Worm (Caenorhabditis elegans) whole organism, L4 larva: ENCODE results near the gene T05A8.11.

Experiments
- D1046.2 ChIP-seq: fragments of 200-800 bp; sonication (Bioruptor generic); IDR thresholded peaks from 2 replicates; pipeline ENCODE4 v1.3.6; 2022; ENCODE audit warnings: missing genetic modification characterization, missing compliant biosample characterization
- F26F4.8 ChIP-seq: fragments of 200-800 bp; sonication (Bioruptor generic); conservative IDR thresholded peaks from 2 replicates; pipeline ENCODE4 v1.3.6; 2022; ENCODE audit warnings: missing genetic modification characterization, missing compliant biosample characterization
- F44E2.7 ChIP-seq: fragments of 200-800 bp; sonication (Bioruptor generic); IDR thresholded peaks from 2 replicates; pipeline ENCODE4 v2.1.2; 2022; ENCODE audit warnings: missing genetic modification characterization, missing compliant biosample characterization
- T20F7.1 ChIP-seq: fragments of 200-800 bp; sonication (Bioruptor generic); optimal IDR thresholded peaks from 2 replicates; lab custom pipeline; 2018; ENCODE audit warnings: mild to moderate bottlenecking, missing genetic modification characterization, missing compliant biosample characterization
- Y105C5A.15 ChIP-seq: fragments of 200-800 bp; sonication (Bioruptor generic); IDR thresholded peaks from 2 replicates; pipeline ENCODE4 v1.3.6; 2022; ENCODE audit warnings: missing genetic modification characterization, missing compliant biosample characterization
- Y48G9A.11 ChIP-seq: fragments of 200-800 bp; sonication (Bioruptor generic); IDR thresholded peaks from 2 replicates; pipeline ENCODE4 v1.3.6; 2022; ENCODE audit warnings: missing genetic modification reagents, missing genetic modification characterization, missing compliant biosample characterization
- Y75B8A.6 ChIP-seq: fragments of 200-800 bp; sonication (Bioruptor generic); IDR thresholded peaks from 2 replicates; pipeline ENCODE4 v1.3.6; 2022; ENCODE audit warnings: missing genetic modification reagents, missing genetic modification characterization, missing compliant biosample characterization
- ZK546.5 ChIP-seq, 2 experiments: sonication (generic microtip); optimal IDR thresholded peaks; 2 replicates each; lab custom pipeline; 2017; ENCODE audit warnings: missing biosample characterization in 2 of 2, missing genetic modification characterization in 2 of 2
- aha-1 ChIP-seq: fragments of 150-350 bp; peaks from one replicate; lab custom pipeline; 2014; ENCODE audit warnings: missing biosample characterization, missing genetic modification characterization
- aly-2 ChIP-seq: sonication (generic microtip); optimal IDR thresholded peaks from 2 replicates; lab custom pipeline; 2018; ENCODE audit warnings: missing biosample characterization, missing genetic modification characterization
- ama-1 ChIP-seq: fragments of 150-350 bp; optimal IDR thresholded peaks from 2 replicates; lab custom pipeline; 2014; ENCODE audit warnings: inconsistent platforms, mixed read lengths
- ceh-20 ChIP-seq: fragments of 200-800 bp; sonication (Bioruptor generic); IDR thresholded peaks from 2 replicates; pipeline ENCODE4 v1.3.6; 2022; ENCODE audit warnings: missing genetic modification reagents, missing genetic modification characterization, missing compliant biosample characterization
- ceh-28 ChIP-seq: fragments of 150-350 bp; optimal IDR thresholded peaks from 2 replicates; lab custom pipeline; 2014; ENCODE audit warnings: missing biosample characterization, missing genetic modification reagents, missing genetic modification characterization
- daf-16 ChIP-seq, 3 experiments: sonication (generic microtip); optimal IDR thresholded peaks; 2 replicates each; lab custom pipeline; 2016 to 2017; ENCODE audit warnings: missing genetic modification characterization in 3 of 3, missing genetic modification reagents in 3 of 3, mild to moderate bottlenecking in 2 of 3, missing compliant biosample characterization in 2 of 3, missing biosample characterization in 1 of 3, moderate library complexity in 1 of 3
- daf-19 ChIP-seq: fragments of 200-800 bp; sonication (Bioruptor generic); conservative IDR thresholded peaks from 2 replicates; pipeline ENCODE4 v1.3.6; 2022; ENCODE audit warnings: missing genetic modification characterization, missing compliant biosample characterization
- dmd-6 ChIP-seq: fragments of 200-800 bp; sonication (Bioruptor generic); IDR thresholded peaks from 2 replicates; pipeline ENCODE4 v1.3.6; 2022; ENCODE audit warnings: missing genetic modification reagents, missing genetic modification characterization, missing compliant biosample characterization
- dmd-8 ChIP-seq: fragments of 200-800 bp; sonication (Bioruptor generic); IDR thresholded peaks from 2 replicates; pipeline ENCODE4 v1.3.6; 2022; ENCODE audit warnings: missing genetic modification characterization, missing compliant biosample characterization
- dmd-9 ChIP-seq: fragments of 200-800 bp; sonication (Bioruptor generic); IDR thresholded peaks from 2 replicates; pipeline ENCODE4 v1.3.6; 2022; ENCODE audit warnings: missing genetic modification reagents, missing genetic modification characterization, missing compliant biosample characterization
- dve-1 ChIP-seq: sonication (generic microtip); optimal IDR thresholded peaks from 2 replicates; lab custom pipeline; 2017; ENCODE audit warnings: antibody characterized with exemption, mild to moderate bottlenecking, missing genetic modification characterization, missing compliant biosample characterization; ENCODE audit not compliant: insufficient read depth
- egl-43 ChIP-seq: fragments of 200-800 bp; sonication (Bioruptor generic); IDR thresholded peaks from 2 replicates; pipeline ENCODE4 v1.3.6; 2022; ENCODE audit warnings: missing genetic modification reagents, missing genetic modification characterization, missing compliant biosample characterization
- hmg-1.1 ChIP-seq: fragments of 200-800 bp; sonication (Bioruptor generic); IDR thresholded peaks from 2 replicates; pipeline ENCODE4 v1.3.6; 2022; ENCODE audit warnings: missing genetic modification reagents, missing genetic modification characterization, missing compliant biosample characterization
- lim-7 ChIP-seq: fragments of 200-800 bp; sonication (Bioruptor generic); IDR thresholded peaks from 2 replicates; pipeline ENCODE4 v1.3.6; 2022; ENCODE audit warnings: missing genetic modification characterization, missing compliant biosample characterization
- lin-1 ChIP-seq: fragments of 200-800 bp; sonication (Bioruptor generic); IDR thresholded peaks from 2 replicates; pipeline ENCODE4 v1.3.6; 2022; ENCODE audit warnings: missing genetic modification reagents, missing genetic modification characterization, missing compliant biosample characterization
- lin-13 ChIP-seq: fragments of 150-350 bp; optimal IDR thresholded peaks from 2 replicates; lab custom pipeline; 2014; ENCODE audit warnings: missing biosample characterization, missing genetic modification reagents, missing genetic modification characterization
- lin-38 ChIP-seq: fragments of 200-800 bp; sonication (Bioruptor generic); IDR thresholded peaks from 2 replicates; pipeline ENCODE4 v1.3.6; 2022; ENCODE audit warnings: missing genetic modification reagents, missing genetic modification characterization, missing compliant biosample characterization
- madf-5 ChIP-seq, 2 experiments: fragments of 200-800 bp; sonication (Bioruptor generic); IDR thresholded peaks; 2 replicates each; pipeline ENCODE4 v1.3.6; 2022; ENCODE audit warnings: missing compliant biosample characterization in 2 of 2, missing genetic modification characterization in 2 of 2
- madf-9 ChIP-seq: fragments of 200-800 bp; sonication (Bioruptor generic); conservative IDR thresholded peaks from 2 replicates; pipeline ENCODE4 v1.3.6; 2022; ENCODE audit warnings: missing genetic modification reagents, missing genetic modification characterization, missing compliant biosample characterization
- mdt-29 ChIP-seq: fragments of 200-800 bp; sonication (Bioruptor generic); IDR thresholded peaks from 2 replicates; pipeline ENCODE4 v1.3.6; 2022; ENCODE audit warnings: missing genetic modification reagents, missing genetic modification characterization, missing compliant biosample characterization
- mep-1 ChIP-seq: fragments of 150-350 bp; sonication (generic microtip); optimal IDR thresholded peaks from 3 replicates; lab custom pipeline; 2014; ENCODE audit warnings: missing biosample characterization, missing genetic modification characterization
- mes-2 ChIP-seq: sonication (generic microtip); optimal IDR thresholded peaks from 2 replicates; lab custom pipeline; 2016; ENCODE audit warnings: missing genotype, mild to moderate bottlenecking, missing genetic modification characterization, missing compliant biosample characterization; ENCODE audit not compliant: poor library complexity, severe bottlenecking
- mxl-2 ChIP-seq: fragments of 200-800 bp; sonication (Bioruptor generic); conservative IDR thresholded peaks from 2 replicates; pipeline ENCODE4 v1.3.6; 2022; ENCODE audit warnings: missing genetic modification reagents, missing genetic modification characterization, missing compliant biosample characterization
- nhr-11 ChIP-seq: fragments of 150-350 bp; optimal IDR thresholded peaks from 2 replicates; lab custom pipeline; 2014; ENCODE audit warnings: missing biosample characterization, missing genetic modification characterization
- nhr-111 ChIP-seq: fragments of 200-800 bp; sonication (Bioruptor generic); optimal IDR thresholded peaks from 2 replicates; lab custom pipeline; 2018; ENCODE audit warnings: mild to moderate bottlenecking, missing genetic modification characterization, missing compliant biosample characterization
- nhr-28 ChIP-seq: fragments of 150-350 bp; optimal IDR thresholded peaks from 2 replicates; lab custom pipeline; 2014; ENCODE audit warnings: missing biosample characterization, missing genetic modification characterization
- nhr-41 ChIP-seq: fragments of 200-800 bp; sonication (Bioruptor generic); IDR thresholded peaks from 2 replicates; pipeline ENCODE4 v1.3.6; 2022; ENCODE audit warnings: missing genetic modification reagents, missing genetic modification characterization, missing compliant biosample characterization
- nhr-76 ChIP-seq: fragments of 150-350 bp; optimal IDR thresholded peaks from 2 replicates; lab custom pipeline; 2014; ENCODE audit warnings: missing biosample characterization, missing genetic modification characterization
- pha-4 ChIP-seq, 2 experiments: fragments of 150-350 bp in 1 of 2; fragments of 200-800 bp in 1 of 2; sonication (Bioruptor generic) in 1 of 2; IDR thresholded peaks in 1 of 2; optimal IDR thresholded peaks in 1 of 2; 2 replicates each; pipeline versions ENCODE4 v1.3.6 to Lab custom; 2014 to 2022; ENCODE audit warnings: missing genetic modification characterization in 2 of 2, missing genetic modification reagents in 2 of 2, missing biosample characterization in 1 of 2, missing compliant biosample characterization in 1 of 2
- saeg-2 ChIP-seq: fragments of 200-800 bp; sonication (Bioruptor generic); IDR thresholded peaks from 2 replicates; pipeline ENCODE4 v1.3.6; 2022; ENCODE audit warnings: missing genetic modification reagents, missing genetic modification characterization, missing compliant biosample characterization
- set-16 ChIP-seq: fragments of 200-800 bp; sonication (Bioruptor generic); IDR thresholded peaks from 2 replicates; pipeline ENCODE4 v1.3.6; 2022; ENCODE audit warnings: missing genetic modification reagents, missing genetic modification characterization, missing compliant biosample characterization
- snpc-1.2 ChIP-seq: fragments of 200-800 bp; sonication (Bioruptor generic); IDR thresholded peaks from 2 replicates; pipeline ENCODE4 v1.3.6; 2022; ENCODE audit warnings: missing genetic modification reagents, missing genetic modification characterization, missing compliant biosample characterization
- snpc-4 ChIP-seq: fragments of 150-350 bp; optimal IDR thresholded peaks from 2 replicates; lab custom pipeline; 2014; ENCODE audit warnings: missing biosample characterization, missing genetic modification characterization
- spr-1 ChIP-seq: sonication (generic microtip); optimal IDR thresholded peaks from 2 replicates; lab custom pipeline; 2016; ENCODE audit warnings: mild to moderate bottlenecking, missing genetic modification characterization, missing compliant biosample characterization
- spr-3 ChIP-seq: fragments of 200-800 bp; sonication (Bioruptor generic); optimal IDR thresholded peaks from 2 replicates; lab custom pipeline; 2018; ENCODE audit warnings: mild to moderate bottlenecking, missing genetic modification characterization, missing compliant biosample characterization
- tra-1 ChIP-seq: fragments of 200-800 bp; sonication (Bioruptor generic); IDR thresholded peaks from 2 replicates; pipeline ENCODE4 v1.3.6; 2022; ENCODE audit warnings: missing genetic modification reagents, missing genetic modification characterization, missing compliant biosample characterization
- vab-7 ChIP-seq: fragments of 200-800 bp; sonication (Bioruptor generic); IDR thresholded peaks from 2 replicates; pipeline ENCODE4 v1.3.6; 2022; ENCODE audit warnings: missing genetic modification reagents, missing genetic modification characterization, missing compliant biosample characterization

The T05A8.11 gene

DNA sequence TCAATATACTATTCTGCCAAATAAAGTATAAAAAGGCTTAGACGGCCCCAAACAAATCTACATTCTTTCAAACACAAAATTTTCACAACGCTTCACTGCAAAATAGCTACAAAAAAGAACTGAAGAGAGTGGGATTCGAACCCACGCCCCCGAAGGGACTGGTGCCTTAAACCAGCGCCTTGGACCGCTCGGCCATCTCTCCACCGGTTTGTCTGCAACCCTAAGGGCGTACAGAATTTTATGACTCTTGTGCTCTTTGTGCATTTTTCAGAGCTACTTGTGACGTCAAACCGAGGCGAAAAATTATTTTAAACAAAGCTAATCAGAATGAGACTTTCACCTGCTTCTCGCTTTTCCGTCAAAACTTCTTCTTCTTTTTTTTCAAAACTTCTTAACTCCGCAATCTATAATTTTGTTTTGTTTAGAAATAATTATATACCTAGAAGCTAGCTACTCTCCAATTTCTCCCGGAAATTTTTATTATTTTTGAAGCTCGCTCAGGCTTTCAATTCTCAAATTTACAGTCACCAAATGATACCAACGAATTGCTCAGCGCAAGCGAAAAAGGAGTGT, 10.8 kb upstream of the T05A8.11 start, which contains the start of gene T05A8.8 (continued):
- TF ChIP-seq dve-1 (tag; lab: Kevin White, UChicago) (no peak), Y75B8A.6 (0 out of 2 replicates have a peak, but pooled peaks have one; percentile 34), nhr-76 (no peak), madf-5 (GFP tag; IDR thresholded peaks at IDR 0.05; lab: Robert Waterston, UW) (0 out of 4 replicates have a peak, but pooled peaks have one; percentile 27 to 41), snpc-4 (tag; lab: Kevin White, UChicago) (no peak), ceh-20 (GFP tag; lab: Robert Waterston, UW) (no peak), dmd-8 (GFP tag; lab: Robert Waterston, UW) (0 out of 2 replicates have a peak, but pooled peaks have one; percentile 5), T20F7.1 (no peak), hmg-1.1 (GFP tag; lab: Robert Waterston, UW) (no peak), madf-9 (GFP tag; lab: Robert Waterston, UW) (0 out of 2 replicates have a peak, but pooled peaks have one; percentile 15), spr-3 (GFP tag; lab: Kevin White, UChicago) (no peak), saeg-2 (GFP tag; lab: Robert Waterston, UW) (no peak), aly-2 (no peak), daf-19 (no peak), nhr-11 (tag; lab: Kevin White, UChicago) (no peak), mep-1 (tag; lab: Kevin White, UChicago) (no peak), nhr-28 (no peak), F26F4.8 (peak; percentile 70; the same call in 1 of the 2 replicates), ZK546.5 (tag; optimal IDR thresholded peaks at IDR 0.05; lab: Kevin White, UChicago) (no peak), mxl-2 (no peak)

- TF ChIP-seq vab-7 (peak; percentile 45; the same call in 1 of the 2 replicates), D1046.2 (GFP tag; lab: Robert Waterston, UW) (0 out of 2 replicates have a peak, but pooled peaks have one; percentile 19), F44E2.7 (GFP tag; lab: Robert Waterston, UW) (0 out of 2 replicates have a peak, but pooled peaks have one; percentile 71), Y48G9A.11 (peak; percentile 66), dmd-8 (GFP tag; lab: Robert Waterston, UW) (0 out of 2 replicates have a peak, but pooled peaks have one; percentile 42), dmd-6 (GFP tag; lab: Robert Waterston, UW) (peak; percentile 29; the same call in 1 of the 2 replicates), spr-1 (tag; lab: Kevin White, UChicago) (peak; percentile 6), nhr-41 (GFP tag; lab: Robert Waterston, UW) (0 out of 2 replicates have a peak, but pooled peaks have one; percentile 31), ZK546.5 (tag; optimal IDR thresholded peaks at IDR 0.05; lab: Kevin White, UChicago) (no peak), nhr-111 (GFP tag; lab: Kevin White, UChicago) (no peak), set-16 (GFP tag; lab: Robert Waterston, UW) (peak; percentile 79), snpc-1.2 (peak; percentile 65), Y105C5A.15 (GFP tag; lab: Robert Waterston, UW) (0 out of 2 replicates have a peak, but pooled peaks have one; percentile 61), F26F4.8 (peak; percentile 64; the same call in 1 of the 2 replicates), nhr-11 (tag; lab: Kevin White, UChicago) (no peak), lin-13 (GFP tag; lab: Kevin White, UChicago) (peak; percentile 46), egl-43 (GFP tag; lab: Robert Waterston, UW) (peak; percentile 82), ceh-28 (tag; lab: Kevin White, UChicago) (no peak), mes-2 (tag; lab: Kevin White, UChicago) (peak; percentile 43), ama-1 (no peak), daf-16 (GFP tag; optimal IDR thresholded peaks at IDR 0.05; lab: Kevin White, UChicago) (no peak), daf-16 (tag; optimal IDR thresholded peaks at IDR 0.05; lab: Kevin White, UChicago) (peak; percentile 13), dmd-9 (GFP tag; lab: Robert Waterston, UW) (peak; percentile 44; the same call in 1 of the 2 replicates), lin-38 (GFP tag; lab: Robert Waterston, UW) (peak; percentile 63), pha-4 (GFP tag; IDR thresholded peaks at IDR 0.05; lab: Robert Waterston, UW) (no peak), pha-4 (tag; optimal IDR thresholded peaks at IDR 0.05; lab: Kevin White, UChicago) (no peak), lin-1 (GFP tag; lab: Robert Waterston, UW) (no peak), aha-1 (peak; percentile 80), tra-1 (GFP tag; lab: Robert Waterston, UW) (0 out of 2 replicates have a peak, but pooled peaks have one; percentile 44), mdt-29 (GFP tag; lab: Robert Waterston, UW) (peak; percentile 52; the same call in 1 of the 2 replicates), ceh-20 (GFP tag; lab: Robert Waterston, UW) (peak; percentile 11; the same call in 1 of the 2 replicates), lim-7 (GFP tag; lab: Robert Waterston, UW) (peak; percentile 67; the same call in 1 of the 2 replicates)
These were observed 10.2 kb upstream of the T05A8.11 start for ce11 chrII:2735644-2736043.
